Fruit fly (Drosophila melanogaster) S2 (cell line): ENCODE measurements around the gene Cyp18a1.

Experiments used
- CG8478 ChIP-seq: fragments of >200 bp; optimal IDR thresholded peaks from 2 replicates; lab custom pipeline; 2018
- CTCF ChIP-seq, 2 experiments: fragments of >200 bp; optimal IDR thresholded peaks; 2 replicates each; lab custom pipeline; 2018

dm6 chrX:18672900-18673529 lies 19.8 kb downstream of the Cyp18a1 start:
- TF ChIP-seq CTCF (optimal IDR thresholded peaks at IDR 0.05; lab: Kevin White, UChicago) (no peak), CG8478 (lab: Kevin White, UChicago) (no peak)
